Fruit fly (Drosophila melanogaster): ENCODE measurements around the gene Mst84B.
A peak's percentile ranks its signal among the peaks of the same experiment; 100 is the strongest.

The Mst84B gene

DNA sequence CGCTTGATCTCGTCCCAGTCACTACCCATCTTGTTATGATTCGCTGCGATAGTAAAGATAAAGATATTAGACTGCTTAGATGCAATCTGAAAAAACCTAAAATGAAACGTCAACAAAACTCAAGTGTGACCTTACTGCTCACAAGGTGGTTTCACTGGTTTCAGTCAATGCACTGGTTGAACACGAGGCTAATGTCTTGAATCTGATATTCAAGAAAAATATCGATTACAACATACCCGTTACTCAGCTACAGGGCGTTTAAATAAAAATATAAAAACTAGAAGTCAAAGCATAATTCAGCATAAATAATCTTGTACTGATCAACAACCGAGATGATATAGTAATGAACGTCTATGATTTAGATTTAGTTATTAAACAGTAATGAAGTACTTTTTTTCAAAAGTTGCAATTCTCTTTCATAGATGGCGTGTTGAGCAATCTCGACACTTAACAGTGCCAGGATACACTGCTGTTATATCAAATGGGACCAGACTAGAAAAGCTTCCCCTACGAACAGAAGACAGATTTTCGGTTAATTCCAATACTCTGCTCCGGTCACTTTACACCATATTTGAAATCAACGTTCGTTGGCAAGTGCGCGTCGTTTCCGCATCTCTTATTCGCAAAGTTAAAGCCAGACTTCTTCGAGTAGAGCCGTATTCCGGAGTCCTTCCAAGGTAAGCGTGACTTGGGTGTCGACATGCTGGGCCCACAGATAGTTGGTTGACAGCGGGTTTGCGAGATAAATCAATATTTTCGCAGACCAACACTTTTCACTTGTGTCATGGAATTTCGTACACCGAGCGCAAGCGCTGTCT is 12.5 kb downstream of the Mst84B start, which contains the start of the genes Ufl1 and CG1943 (continued):
- peak; percentile 25 for TF ChIP-seq CG30403 (GFP tag; optimal IDR thresholded peaks at IDR 0.05)
- TF ChIP-seq CoRest (tag; optimal IDR thresholded peaks at IDR 0.05) = peak; percentile 67
- no peak for TF ChIP-seq hb (GFP tag; IDR thresholded peaks at IDR 0.05; ENCODE audit: partially characterized antibody)
- peak; percentile 90 for TF ChIP-seq onecut (GFP tag; IDR thresholded peaks at IDR 0.05)
- TF ChIP-seq CG3995 (GFP tag; optimal IDR thresholded peaks at IDR 0.05) = peak; percentile 92
- no peak for TF ChIP-seq CG13424 (tag; optimal IDR thresholded peaks at IDR 0.05)
- peak; percentile 35 for TF ChIP-seq CG1603 (tag; optimal IDR thresholded peaks at IDR 0.05)
- TF ChIP-seq unc-4 (GFP tag; IDR thresholded peaks at IDR 0.05; ENCODE audit: partially characterized antibody) = no peak
- peak; percentile 69 for TF ChIP-seq YL-1 (GFP tag; optimal IDR thresholded peaks at IDR 0.05)
- no peak for TF ChIP-seq br (optimal IDR thresholded peaks at IDR 0.05)
- TF ChIP-seq CG4424 (GFP tag; optimal IDR thresholded peaks at IDR 0.05) = no peak
- no peak for TF ChIP-seq ERR (GFP tag; optimal IDR thresholded peaks at IDR 0.05)
- peak; percentile 72 for TF ChIP-seq Hmr (GFP tag; optimal IDR thresholded peaks at IDR 0.05)
- peak; percentile 96 for TF ChIP-seq CG15601 (tag; optimal IDR thresholded peaks at IDR 0.05)
- no peak for TF ChIP-seq dati (GFP tag; IDR thresholded peaks at IDR 0.05)
- no peak for TF ChIP-seq Mrtf (GFP tag; IDR thresholded peaks at IDR 0.05)
- no peak for TF ChIP-seq Camta (GFP tag; optimal IDR thresholded peaks at IDR 0.05)
- TF ChIP-seq CG1647 (GFP tag; optimal IDR thresholded peaks at IDR 0.05) = no peak
- TF ChIP-seq dm (GFP tag; optimal IDR thresholded peaks at IDR 0.05) = peak; percentile 69
- TF ChIP-seq dpn (GFP tag; optimal IDR thresholded peaks at IDR 0.05) = peak in 1 of 2 experiments; percentile 12
- no peak for TF ChIP-seq dmrt11E (tag; optimal IDR thresholded peaks at IDR 0.05)
- TF ChIP-seq CG6854 (GFP tag; optimal IDR thresholded peaks at IDR 0.05) = peak; percentile 38
- no peak for TF ChIP-seq CG9876 (GFP tag; optimal IDR thresholded peaks at IDR 0.05)
- peak; percentile 2 for TF ChIP-seq ATbp (GFP tag; optimal IDR thresholded peaks at IDR 0.05)
- TF ChIP-seq Lhr (GFP tag; optimal IDR thresholded peaks at IDR 0.05) = peak; percentile 92
- peak; percentile 94 for TF ChIP-seq CG14710 (tag; optimal IDR thresholded peaks at IDR 0.05)
- TF ChIP-seq CG18599 (GFP tag; optimal IDR thresholded peaks at IDR 0.05) = no peak
- TF ChIP-seq insv (GFP tag; optimal IDR thresholded peaks at IDR 0.05) = peak in 1 of 2 experiments; percentile 31
- peak; percentile 20 for TF ChIP-seq pho (GFP tag; optimal IDR thresholded peaks at IDR 0.05)
- peak; percentile 98 for TF ChIP-seq grn (GFP tag; optimal IDR thresholded peaks at IDR 0.05)
- TF ChIP-seq gcm2 (GFP tag; optimal IDR thresholded peaks at IDR 0.05) = no peak
- peak; percentile 25 for TF ChIP-seq Max (GFP tag; optimal IDR thresholded peaks at IDR 0.05)
- peak; percentile 46 for TF ChIP-seq CG4617 (GFP tag; optimal IDR thresholded peaks at IDR 0.05; ENCODE audit: borderline replicate concordance)
- peak; percentile 86 for TF ChIP-seq sd (tag; optimal IDR thresholded peaks at IDR 0.05)
- TF ChIP-seq CG16779 (GFP tag; IDR thresholded peaks at IDR 0.05) = no peak
- TF ChIP-seq wek (GFP tag; optimal IDR thresholded peaks at IDR 0.05) = peak; percentile 5
- TF ChIP-seq jumu (GFP tag; optimal IDR thresholded peaks at IDR 0.05) = no peak
- no peak for TF ChIP-seq CkIIα-i1 (GFP tag; IDR thresholded peaks at IDR 0.05)
- TF ChIP-seq gce (GFP tag; IDR thresholded peaks at IDR 0.05) = no peak
- no peak for TF ChIP-seq Deaf1 (tag; optimal IDR thresholded peaks at IDR 0.05)
- no peak for TF ChIP-seq Hr39 (optimal IDR thresholded peaks at IDR 0.05)
- no peak for TF ChIP-seq sima (GFP tag; optimal IDR thresholded peaks at IDR 0.05)
- TF ChIP-seq Pdp1 (GFP tag; optimal IDR thresholded peaks at IDR 0.05) = peak in 1 of 2 experiments; percentile 55
- TF ChIP-seq ssp (GFP tag; IDR thresholded peaks at IDR 0.05) = no peak
- peak; percentile 8 for TF ChIP-seq zen (tag; optimal IDR thresholded peaks at IDR 0.05)
- TF ChIP-seq hkb (optimal IDR thresholded peaks at IDR 0.05) = peak; percentile 49
- no peak for TF ChIP-seq hkb (GFP tag; IDR thresholded peaks at IDR 0.05)
- TF ChIP-seq eyg (GFP tag; optimal IDR thresholded peaks at IDR 0.05) = no peak
- peak; percentile 83 for TF ChIP-seq CG2116 (GFP tag; optimal IDR thresholded peaks at IDR 0.05)
- TF ChIP-seq CG12391 (tag; optimal IDR thresholded peaks at IDR 0.05) = peak; percentile 25

Measured in whole organism, embryonic.